Fruit fly (Drosophila melanogaster): ENCODE measurements around the gene CG34355.
A peak's percentile ranks its signal among the peaks of the same experiment; 100 is the strongest.
"Not testable (repeated sequence)": the region's sequence is repeated elsewhere in the genome, so short reads cannot be mapped to it uniquely, and the experiment has no call there.

DNA sequence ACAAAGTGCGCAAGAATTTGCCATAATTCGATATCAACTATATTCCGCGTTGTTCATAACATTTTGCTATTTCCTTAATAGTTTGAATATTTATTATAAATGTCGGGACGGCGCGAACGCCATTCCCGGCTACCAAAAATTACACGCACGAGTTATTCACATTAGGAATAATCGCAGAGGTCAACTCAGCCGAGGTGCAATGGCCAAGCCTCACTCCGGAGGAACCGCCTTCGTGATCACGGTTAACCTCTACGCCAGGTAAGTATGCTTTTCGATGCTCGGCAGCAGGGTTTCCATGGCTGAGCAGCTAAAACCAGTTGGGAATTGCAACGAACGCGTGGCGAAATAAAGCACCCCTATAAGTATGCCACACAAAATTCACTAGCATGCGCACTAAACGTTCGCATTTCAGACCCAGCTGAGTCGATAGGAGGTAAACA lies 55.7 kb downstream of the CG34355 start:
- TF ChIP-seq CG8478 (optimal IDR thresholded peaks at IDR 0.05) = not testable (repeated sequence)
- peak in 1 of 2 experiments; percentile 26 for TF ChIP-seq CTCF (optimal IDR thresholded peaks at IDR 0.05)
